Worm (Caenorhabditis elegans): ENCODE measurements around the gene T07G12.2.

Gene T07G12.2

ce11 chrIV:10545038-10545437 lies 14.5 kb downstream of the T07G12.2 start, which contains the start of gene T07G12.5:
T07G12.5 (minus strand) TSS chrIV:10545138.
- no peak for TF ChIP-seq ceh-82 (tag; optimal IDR thresholded peaks at IDR 0.05)
- no peak for TF ChIP-seq lsy-2 (tag; optimal IDR thresholded peaks at IDR 0.05)
- TF ChIP-seq R02D3.7 (tag; optimal IDR thresholded peaks at IDR 0.05): no peak
- no peak for TF ChIP-seq F10B5.3 (tag; optimal IDR thresholded peaks at IDR 0.05)
- TF ChIP-seq attf-4 (tag; optimal IDR thresholded peaks at IDR 0.05): no peak
- TF ChIP-seq jun-1 (tag; optimal IDR thresholded peaks at IDR 0.05): no peak
- peak; percentile 8 for TF ChIP-seq hlh-11 (tag; optimal IDR thresholded peaks at IDR 0.05)
- TF ChIP-seq spr-3 (GFP tag; optimal IDR thresholded peaks at IDR 0.05): no peak
- no peak for TF ChIP-seq daf-16 (GFP tag; optimal IDR thresholded peaks at IDR 0.05)
- TF ChIP-seq daf-16 (tag; optimal IDR thresholded peaks at IDR 0.05): peak; percentile 51
- TF ChIP-seq hlh-30 (tag; optimal IDR thresholded peaks at IDR 0.05; ENCODE audit: insufficient read depth): peak; percentile 31
- TF ChIP-seq T26A8.4 (GFP tag; IDR thresholded peaks at IDR 0.05): no peak
- no peak for TF ChIP-seq ama-1 (optimal IDR thresholded peaks at IDR 0.05)
- no peak for TF ChIP-seq nhr-6 (tag; optimal IDR thresholded peaks at IDR 0.05)
- no peak for TF ChIP-seq ceh-62 (tag; optimal IDR thresholded peaks at IDR 0.05)
- no peak for TF ChIP-seq zfp-2 (tag; optimal IDR thresholded peaks at IDR 0.05)
- TF ChIP-seq zip-11 (GFP tag; IDR thresholded peaks at IDR 0.05): no peak
- peak; percentile 21 for TF ChIP-seq dve-1 (tag; optimal IDR thresholded peaks at IDR 0.05; ENCODE audit: insufficient read depth)

- TF ChIP-seq lin-29 (GFP tag; IDR thresholded peaks at IDR 0.05) (no peak), aly-2 (tag; optimal IDR thresholded peaks at IDR 0.05) (no peak), ZK546.5 (tag; optimal IDR thresholded peaks at IDR 0.05) (no peak), set-16 (GFP tag; IDR thresholded peaks at IDR 0.05) (no peak), attf-4 (tag; optimal IDR thresholded peaks at IDR 0.05) (no peak), pha-4 (GFP tag; IDR thresholded peaks at IDR 0.05) (no peak), pha-4 (tag; optimal IDR thresholded peaks at IDR 0.05) (no peak), lir-3 (tag; optimal IDR thresholded peaks at IDR 0.05) (no peak), F37D6.2 (tag; optimal IDR thresholded peaks at IDR 0.05) (no peak), lsy-2 (tag; optimal IDR thresholded peaks at IDR 0.05) (no peak), T26A8.4 (GFP tag; IDR thresholded peaks at IDR 0.05) (no peak)
Measured at ce11 chrIV:10546589-10547136, 16.2 kb downstream of the T07G12.2 start, which contains the start of gene zim-1. zim-1 (plus strand) TSS chrIV:10547086.

- 0 out of 2 replicates have a peak, but pooled peaks have one; percentile 52 for TF ChIP-seq dmd-8 (GFP tag; IDR thresholded peaks at IDR 0.05)
- peak; percentile 66 for TF ChIP-seq vab-7 (GFP tag; IDR thresholded peaks at IDR 0.05)
- TF ChIP-seq Y48G9A.11 (GFP tag; IDR thresholded peaks at IDR 0.05): peak; percentile 62; the same call in 1 of the 2 replicates
- 0 out of 2 replicates have a peak, but pooled peaks have one; percentile 30 for TF ChIP-seq arid-1 (GFP tag; conservative IDR thresholded peaks at IDR 0.05)
- peak; percentile 70; the same call in 1 of the 2 replicates for TF ChIP-seq lim-7 (GFP tag; IDR thresholded peaks at IDR 0.05)
Measured at ce11 chrIV:10548546-10548945, 18.0 kb downstream of the T07G12.2 start.

- peak; percentile 97 for TF ChIP-seq Y48G9A.11 (GFP tag; IDR thresholded peaks at IDR 0.05)
Measured at ce11 chrIV:10552993-10553392, 22.5 kb downstream of the T07G12.2 start.

- TF ChIP-seq unc-62 (GFP tag; optimal IDR thresholded peaks at IDR 0.05 in 1 of 2) (peak in 1 of 2 experiments; percentile 43), unc-62 (tag; optimal IDR thresholded peaks at IDR 0.05) (no peak), nhr-76 (tag; optimal IDR thresholded peaks at IDR 0.05) (no peak)
Measured at ce11 chrIV:10554947-10555346, 24.4 kb downstream of the T07G12.2 start, which contains the start of gene zim-2. zim-2 (plus strand) TSS chrIV:10555247.
